Fruit fly (Drosophila melanogaster) whole organism, embryonic: ENCODE results near the gene Abl.
A peak's percentile ranks its signal among the peaks of the same experiment; 100 is the strongest.

Experiments
- ATbp ChIP-seq: fragments of 200-800 bp; sonication (Bioruptor generic); optimal IDR thresholded peaks from 2 replicates; lab custom pipeline; 2017; ENCODE audit warnings: missing biosample characterization, mild to moderate bottlenecking, missing genetic modification characterization, missing genetic modification reagents
- Bdp1 ChIP-seq: fragments of 200-800 bp; sonication (Bioruptor generic); optimal IDR thresholded peaks from 3 replicates; lab custom pipeline; 2016; ENCODE audit warnings: missing biosample characterization, missing genetic modification characterization
- BtbVII ChIP-seq: fragments of 200-800 bp; sonication (Bioruptor generic); optimal IDR thresholded peaks from 3 replicates; lab custom pipeline; 2017; ENCODE audit warnings: missing biosample characterization, mild to moderate bottlenecking, missing genetic modification characterization
- CG10366 ChIP-seq: fragments of 200-800 bp; sonication (Bioruptor generic); IDR thresholded peaks from 2 replicates; pipeline ENCODE4 v1.3.6; 2022; ENCODE audit warnings: missing biosample characterization, missing genetic modification characterization
- CG10654 ChIP-seq: fragments of 200-800 bp; sonication (Bioruptor generic); optimal IDR thresholded peaks from 2 replicates; lab custom pipeline; 2016; ENCODE audit warnings: missing biosample characterization, missing genetic modification characterization
- CG1233 ChIP-seq: fragments of 200-800 bp; sonication (Bioruptor generic); optimal IDR thresholded peaks from 4 replicates; lab custom pipeline; 2018; ENCODE audit warnings: missing biosample characterization, mild to moderate bottlenecking, missing genetic modification characterization
- CG13775 ChIP-seq: fragments of 200-800 bp; sonication (Bioruptor generic); optimal IDR thresholded peaks from 3 replicates; lab custom pipeline; 2017; ENCODE audit warnings: missing biosample characterization, mild to moderate bottlenecking, missing genetic modification characterization
- CG15011 ChIP-seq: fragments of 200-800 bp; sonication (Bioruptor generic); optimal IDR thresholded peaks from 3 replicates; lab custom pipeline; 2018; ENCODE audit warnings: missing biosample characterization, mild to moderate bottlenecking, missing genetic modification characterization
- CG1529 ChIP-seq: fragments of 200-800 bp; sonication (Bioruptor generic); optimal IDR thresholded peaks from 3 replicates; lab custom pipeline; 2018; ENCODE audit warnings: missing biosample characterization, missing genetic modification characterization
- CG17328 ChIP-seq: fragments of 200-800 bp; sonication (Bioruptor generic); IDR thresholded peaks from 2 replicates; pipeline ENCODE4 v1.3.6; 2022; ENCODE audit warnings: missing biosample characterization, missing genetic modification characterization
- CG17361 ChIP-seq: fragments of 200-800 bp; sonication (Bioruptor generic); IDR thresholded peaks from 3 replicates; pipeline ENCODE4 v1.3.6; 2022; ENCODE audit warnings: missing biosample characterization, missing genetic modification characterization
- CG18764 ChIP-seq: fragments of 200-800 bp; sonication (Bioruptor generic); optimal IDR thresholded peaks from 3 replicates; lab custom pipeline; 2016; ENCODE audit warnings: missing biosample characterization, missing genetic modification characterization
- CG3065 ChIP-seq: fragments of 200-800 bp; sonication (Bioruptor generic); optimal IDR thresholded peaks from 2 replicates; lab custom pipeline; 2016; ENCODE audit warnings: missing biosample characterization, missing genetic modification characterization
- CG31365 ChIP-seq: fragments of 200-800 bp; sonication (Bioruptor generic); optimal IDR thresholded peaks from 2 replicates; lab custom pipeline; 2018; ENCODE audit warnings: missing biosample characterization, mild to moderate bottlenecking, missing genetic modification characterization
- CG31388 ChIP-seq: fragments of 200-800 bp; sonication (Bioruptor generic); optimal IDR thresholded peaks from 2 replicates; lab custom pipeline; 2016; ENCODE audit warnings: missing biosample characterization, missing genetic modification characterization
- CG31441 ChIP-seq: fragments of 200-800 bp; sonication (Bioruptor generic); IDR thresholded peaks from 2 replicates; pipeline ENCODE4 v1.3.6; 2022; ENCODE audit warnings: missing biosample characterization, missing genetic modification characterization
- CG3407 ChIP-seq: fragments of 200-800 bp; sonication (Bioruptor generic); optimal IDR thresholded peaks from 2 replicates; lab custom pipeline; 2018; ENCODE audit warnings: missing biosample characterization, mild to moderate bottlenecking, missing genetic modification characterization
- CG4360 ChIP-seq: fragments of 200-800 bp; sonication (Bioruptor generic); IDR thresholded peaks from 2 replicates; pipeline ENCODE4 v1.3.6; 2022; ENCODE audit warnings: missing biosample characterization, missing genetic modification characterization
- CG4820 ChIP-seq: fragments of 200-800 bp; sonication (Bioruptor generic); optimal IDR thresholded peaks from 3 replicates; lab custom pipeline; 2016; ENCODE audit warnings: missing biosample characterization, missing genetic modification characterization
- CG6813 ChIP-seq: fragments of 200-800 bp; sonication (Bioruptor generic); optimal IDR thresholded peaks from 2 replicates; lab custom pipeline; 2017; ENCODE audit warnings: missing biosample characterization, missing genetic modification characterization, mild to moderate bottlenecking, moderate library complexity, missing genetic modification reagents
- CG8281 ChIP-seq: fragments of 200-800 bp; sonication (Bioruptor generic); optimal IDR thresholded peaks from 2 replicates; lab custom pipeline; 2018; ENCODE audit warnings: missing biosample characterization, mild to moderate bottlenecking, missing genetic modification characterization, moderate library complexity
- CG8944 ChIP-seq: fragments of 200-800 bp; sonication (Bioruptor generic); optimal IDR thresholded peaks from 3 replicates; lab custom pipeline; 2016; ENCODE audit warnings: missing biosample characterization, missing genetic modification characterization
- Dip2 ChIP-seq: fragments of 200-800 bp; sonication (Bioruptor generic); IDR thresholded peaks from 2 replicates; pipeline ENCODE4 v1.3.6; 2022; ENCODE audit warnings: missing biosample characterization, missing genetic modification characterization
- Eip74EF ChIP-seq, 2 experiments: fragments of 200-800 bp in 1 of 2; fragments of >200 bp in 1 of 2; sonication (Bioruptor generic) in 1 of 2; optimal IDR thresholded peaks; 2 replicates each; lab custom pipeline; 2017 to 2019; ENCODE audit warnings: missing biosample characterization in 2 of 2, missing genetic modification characterization in 2 of 2, mild to moderate bottlenecking in 1 of 2, moderate library complexity in 1 of 2
- Fer1 ChIP-seq: fragments of 200-800 bp; sonication (Bioruptor generic); optimal IDR thresholded peaks from 2 replicates; lab custom pipeline; 2017; ENCODE audit warnings: missing biosample characterization, mild to moderate bottlenecking, missing genetic modification characterization
- H15 ChIP-seq: fragments of 200-800 bp; sonication (Bioruptor generic); IDR thresholded peaks from 3 replicates; pipeline ENCODE4 v1.3.6; 2022; ENCODE audit warnings: missing biosample characterization, missing genetic modification characterization
- Hr3 ChIP-seq: fragments of 200-800 bp; sonication (Bioruptor generic); optimal IDR thresholded peaks from 3 replicates; lab custom pipeline; 2016; ENCODE audit warnings: missing biosample characterization, missing genetic modification characterization
- Max ChIP-seq: fragments of 200-800 bp; sonication (Bioruptor generic); optimal IDR thresholded peaks from 2 replicates; lab custom pipeline; 2016; ENCODE audit warnings: missing biosample characterization, mild to moderate bottlenecking, missing genetic modification characterization
- Opbp ChIP-seq: fragments of 200-800 bp; sonication (Bioruptor generic); IDR thresholded peaks from 3 replicates; pipeline ENCODE4 v1.3.6; 2022; ENCODE audit warnings: missing biosample characterization, missing genetic modification characterization; ENCODE audit not compliant: partially characterized antibody
- YL-1 ChIP-seq: fragments of 200-800 bp; sonication (Bioruptor generic); optimal IDR thresholded peaks from 3 replicates; lab custom pipeline; 2017; ENCODE audit warnings: missing biosample characterization, mild to moderate bottlenecking, missing genetic modification characterization
- ap ChIP-seq: fragments of 200-800 bp; sonication (Bioruptor generic); IDR thresholded peaks from 2 replicates; pipeline ENCODE4 v1.3.6; 2022; ENCODE audit warnings: missing biosample characterization, missing genetic modification characterization
- ara ChIP-seq: fragments of 200-800 bp; sonication (Bioruptor generic); IDR thresholded peaks from 2 replicates; pipeline ENCODE4 v1.3.6; 2022; ENCODE audit warnings: missing biosample characterization, missing genetic modification characterization
- bab2 ChIP-seq: fragments of 200-800 bp; sonication (Bioruptor generic); optimal IDR thresholded peaks from 2 replicates; lab custom pipeline; 2016; ENCODE audit warnings: missing biosample characterization, missing genetic modification characterization
- bsh ChIP-seq, 2 experiments: fragments of 200-800 bp; sonication (Bioruptor generic); optimal IDR thresholded peaks; 2 replicates each; lab custom pipeline; 2017 to 2018; ENCODE audit warnings: mild to moderate bottlenecking in 2 of 2, missing biosample characterization in 2 of 2, missing genetic modification characterization in 2 of 2, moderate library complexity in 1 of 2
- cg ChIP-seq: fragments of 200-800 bp; sonication (Bioruptor generic); optimal IDR thresholded peaks from 3 replicates; lab custom pipeline; 2019; ENCODE audit warnings: missing biosample characterization, mild to moderate bottlenecking, missing genetic modification characterization, moderate library complexity
- chm ChIP-seq: fragments of 200-800 bp; sonication (Bioruptor generic); IDR thresholded peaks from 2 replicates; pipeline ENCODE4 v1.3.6; 2022; ENCODE audit warnings: missing biosample characterization, missing genetic modification characterization
- croc ChIP-seq: fragments of 200-800 bp; sonication (Bioruptor generic); conservative IDR thresholded peaks from 3 replicates; pipeline ENCODE4 v1.3.6; 2022; ENCODE audit warnings: missing biosample characterization, missing genetic modification characterization
- crol ChIP-seq: fragments of 200-800 bp; sonication (Bioruptor generic); IDR thresholded peaks from 2 replicates; pipeline ENCODE4 v1.3.6; 2022; ENCODE audit warnings: missing biosample characterization, missing genetic modification characterization
- dati ChIP-seq: fragments of 200-800 bp; sonication (Bioruptor generic); IDR thresholded peaks from 2 replicates; pipeline ENCODE4 v1.3.6; 2022; ENCODE audit warnings: missing biosample characterization, missing genetic modification characterization
- disco-r ChIP-seq: fragments of 200-800 bp; sonication (Bioruptor generic); optimal IDR thresholded peaks from 2 replicates; lab custom pipeline; 2016; ENCODE audit warnings: missing biosample characterization, missing genetic modification characterization
- hkb ChIP-seq, 2 experiments: fragments of 200-800 bp in 1 of 2; fragments of >200 bp in 1 of 2; sonication (Bioruptor generic) in 1 of 2; IDR thresholded peaks in 1 of 2; optimal IDR thresholded peaks in 1 of 2; 2 replicates each; pipeline versions ENCODE4 v1.3.6 to Lab custom; 2017 to 2022; ENCODE audit warnings: missing biosample characterization in 1 of 2, missing genetic modification characterization in 1 of 2
- kni ChIP-seq: fragments of 200-800 bp; sonication (Bioruptor generic); optimal IDR thresholded peaks from 3 replicates; lab custom pipeline; 2017; ENCODE audit warnings: mild to moderate bottlenecking, missing biosample characterization, missing genetic modification reagents, missing genetic modification characterization
- knrl ChIP-seq: fragments of 200-800 bp; sonication (Bioruptor generic); IDR thresholded peaks from 3 replicates; pipeline ENCODE4 v1.3.6; 2022; ENCODE audit warnings: missing biosample characterization, missing genetic modification characterization; ENCODE audit not compliant: partially characterized antibody
- lov ChIP-seq, 2 experiments: fragments of 200-800 bp in 1 of 2; fragments of >200 bp in 1 of 2; sonication (Bioruptor generic) in 1 of 2; IDR thresholded peaks in 1 of 2; optimal IDR thresholded peaks in 1 of 2; 2 replicates in 1 of 2; 3 replicates in 1 of 2; pipeline versions ENCODE4 v1.3.6 to Lab custom; 2017 to 2022; ENCODE audit warnings: missing biosample characterization in 1 of 2, missing genetic modification characterization in 1 of 2
- odd ChIP-seq: fragments of 200-800 bp; sonication (Bioruptor generic); optimal IDR thresholded peaks from 2 replicates; lab custom pipeline; 2017; ENCODE audit warnings: missing biosample characterization, mild to moderate bottlenecking, missing genetic modification characterization
- peb ChIP-seq: fragments of 200-800 bp; sonication (Bioruptor generic); IDR thresholded peaks from 2 replicates; pipeline ENCODE4 v1.3.6; 2022; ENCODE audit warnings: missing biosample characterization, missing genetic modification characterization
- sna ChIP-seq: fragments of 200-800 bp; sonication (Bioruptor generic); IDR thresholded peaks from 2 replicates; pipeline ENCODE4 v1.3.6; 2022; ENCODE audit warnings: missing biosample characterization, missing genetic modification characterization; ENCODE audit not compliant: partially characterized antibody
- usp ChIP-seq: fragments of >200 bp; optimal IDR thresholded peaks from 2 replicates; lab custom pipeline; 2017; ENCODE audit warnings: missing biosample characterization, missing genetic modification characterization
- wek ChIP-seq: fragments of 200-800 bp; sonication (Bioruptor generic); optimal IDR thresholded peaks from 3 replicates; lab custom pipeline; 2018; ENCODE audit warnings: missing biosample characterization, mild to moderate bottlenecking, missing genetic modification characterization, moderate library complexity

The Abl gene

dm6 chr3L:16640509-16641068, 7.1 kb downstream of the Abl start (continued):
- no peak for TF ChIP-seq CG31388 (GFP tag; lab: Kevin White, UChicago)
- no peak for TF ChIP-seq croc
- TF ChIP-seq Bdp1 (GFP tag; lab: Kevin White, UChicago), result no peak
- TF ChIP-seq crol, result peak; percentile 54
- TF ChIP-seq chm, result no peak
- peak; percentile 58; the same call in 1 of the 3 replicates for TF ChIP-seq CG17361 (GFP tag; lab: Robert Waterston, UW)
- TF ChIP-seq disco-r (GFP tag; lab: Kevin White, UChicago), result no peak
- TF ChIP-seq Max (GFP tag; lab: Kevin White, UChicago), result peak; percentile 16
- no peak for TF ChIP-seq dati (GFP tag; lab: Robert Waterston, UW)
- no peak for TF ChIP-seq BtbVII (GFP tag; lab: Kevin White, UChicago)
- TF ChIP-seq H15 (GFP tag; lab: Robert Waterston, UW), result no peak
- peak; percentile 13 for TF ChIP-seq CG4820 (GFP tag; lab: Kevin White, UChicago)
- peak; percentile 76 for TF ChIP-seq CG31441
- no peak for TF ChIP-seq Eip74EF (GFP tag; optimal IDR thresholded peaks at IDR 0.05; lab: Kevin White, UChicago)
- peak; percentile 5 for TF ChIP-seq wek (GFP tag; lab: Kevin White, UChicago)
- TF ChIP-seq cg (GFP tag; lab: Kevin White, UChicago), result no peak
- TF ChIP-seq CG8944 (GFP tag; lab: Kevin White, UChicago), result no peak
- no peak for TF ChIP-seq sna (GFP tag; lab: Robert Waterston, UW)
- no peak for TF ChIP-seq Hr3
- peak; percentile 40 for TF ChIP-seq CG1233 (GFP tag; lab: Kevin White, UChicago)
- TF ChIP-seq Dip2 (GFP tag; lab: Robert Waterston, UW), result no peak
- TF ChIP-seq Fer1 (GFP tag; lab: Kevin White, UChicago), result no peak
- no peak for TF ChIP-seq CG13775
- no peak for TF ChIP-seq lov (optimal IDR thresholded peaks at IDR 0.05; lab: Kevin White, UChicago)
- TF ChIP-seq lov (GFP tag; IDR thresholded peaks at IDR 0.05; lab: Robert Waterston, UW), result no peak; the same call in 2 of the 3 replicates
- peak; percentile 82 for TF ChIP-seq ATbp
- no peak for TF ChIP-seq CG10366
- peak; percentile 46 for TF ChIP-seq CG1529
- TF ChIP-seq CG18764, result peak; percentile 35
- peak; percentile 32 for TF ChIP-seq odd
- no peak for TF ChIP-seq CG15011 (GFP tag; lab: Kevin White, UChicago)
- no peak for TF ChIP-seq CG4360 (GFP tag; lab: Robert Waterston, UW)
- TF ChIP-seq CG17328 (GFP tag; lab: Robert Waterston, UW), result no peak
- TF ChIP-seq CG3407 (GFP tag; lab: Kevin White, UChicago), result peak; percentile 72
- no peak for TF ChIP-seq CG3065 (GFP tag; lab: Kevin White, UChicago)
- TF ChIP-seq YL-1 (GFP tag; lab: Kevin White, UChicago), result no peak
- peak; percentile 59 for TF ChIP-seq ara
- no peak for TF ChIP-seq usp (GFP tag; lab: Kevin White, UChicago)
- peak in 1 of 2 experiments; percentile 52 for TF ChIP-seq bsh (GFP tag; optimal IDR thresholded peaks at IDR 0.05; lab: Kevin White, UChicago)
- no peak for TF ChIP-seq knrl (GFP tag; lab: Robert Waterston, UW)
- no peak for TF ChIP-seq bab2 (GFP tag; lab: Kevin White, UChicago)
- TF ChIP-seq CG10654 (GFP tag; lab: Kevin White, UChicago), result peak; percentile 22
- TF ChIP-seq hkb (optimal IDR thresholded peaks at IDR 0.05; lab: Kevin White, UChicago), result no peak
- 0 out of 2 replicates have a peak, but pooled peaks have one; percentile 29 for TF ChIP-seq hkb (GFP tag; IDR thresholded peaks at IDR 0.05; lab: Robert Waterston, UW)
- no peak for TF ChIP-seq kni (GFP tag; lab: Kevin White, UChicago)
- peak; percentile 88 for TF ChIP-seq CG8281 (tag; lab: Kevin White, UChicago)
- peak; percentile 63 for TF ChIP-seq CG6813 (GFP tag; lab: Kevin White, UChicago)
- no peak for TF ChIP-seq CG31365 (tag; lab: Kevin White, UChicago)
- TF ChIP-seq Opbp (GFP tag; lab: Robert Waterston, UW), result no peak
- no peak for TF ChIP-seq ap
- TF ChIP-seq peb, result no peak
